Worm (Caenorhabditis elegans): Measurements from ENCODE around the gene col-43.

DNA sequence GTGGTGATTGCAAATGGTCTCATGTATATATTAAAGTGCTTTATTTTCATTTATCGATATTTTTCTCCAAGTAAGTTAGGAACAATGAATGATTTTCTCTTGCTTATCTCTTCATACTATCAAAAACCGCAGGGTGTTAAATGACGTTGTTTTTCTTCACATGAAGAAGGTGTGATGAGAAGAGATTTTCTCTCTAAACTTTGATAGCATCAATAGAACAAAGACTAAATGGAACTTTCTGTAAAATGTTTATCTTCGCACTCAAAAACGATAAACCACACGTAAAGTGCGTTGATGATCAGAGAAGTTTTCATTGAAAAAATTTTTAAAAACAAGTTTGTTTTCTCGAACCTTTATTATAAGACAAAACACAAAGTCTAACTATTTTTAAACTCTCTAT, 29.1 kb upstream of the col-43 start:
- no peak for TF ChIP-seq daf-12 (tag; optimal IDR thresholded peaks at IDR 0.05)
- TF ChIP-seq eor-1 (tag; optimal IDR thresholded peaks at IDR 0.05): no peak
- TF ChIP-seq mdl-1 (tag; optimal IDR thresholded peaks at IDR 0.05): no peak
- no peak for TF ChIP-seq ceh-9 (tag; optimal IDR thresholded peaks at IDR 0.05)
- TF ChIP-seq zag-1 (tag; optimal IDR thresholded peaks at IDR 0.05): no peak

All from whole organism, L3 larva.